Fruit fly (Drosophila melanogaster) whole organism, wandering third instar larva: ENCODE measurements around the gene CG18081.

Experiments used
- GATAd ChIP-seq: sonication (Bioruptor generic); optimal IDR thresholded peaks from 2 replicates; lab custom pipeline; 2016; ENCODE audit warnings: missing biosample characterization, missing genetic modification characterization
- Hr78 ChIP-seq: fragments of >200 bp; optimal IDR thresholded peaks from 2 replicates; lab custom pipeline; 2017; ENCODE audit warnings: missing biosample characterization, missing genetic modification characterization
- dl ChIP-seq, 2 experiments: fragments of 175-275, 200-275 bp in 1 of 2; fragments of 200-275 bp in 1 of 2; sonication (Bioruptor generic); optimal IDR thresholded peaks; lab custom pipeline; 2018; ENCODE audit warnings: mild to moderate bottlenecking in 2 of 2, missing biosample characterization in 2 of 2, missing genetic modification characterization in 2 of 2, moderate library complexity in 2 of 2; ENCODE audit not compliant: partially characterized antibody in 2 of 2, insufficient read depth in 1 of 2
- fru ChIP-seq: fragments of 200-800 bp; sonication (Bioruptor generic); optimal IDR thresholded peaks from 3 replicates; lab custom pipeline; 2016; ENCODE audit warnings: missing biosample characterization, mild to moderate bottlenecking, missing genetic modification characterization
- pan ChIP-seq: fragments of >200 bp; optimal IDR thresholded peaks from 2 replicates; lab custom pipeline; 2017

DNA sequence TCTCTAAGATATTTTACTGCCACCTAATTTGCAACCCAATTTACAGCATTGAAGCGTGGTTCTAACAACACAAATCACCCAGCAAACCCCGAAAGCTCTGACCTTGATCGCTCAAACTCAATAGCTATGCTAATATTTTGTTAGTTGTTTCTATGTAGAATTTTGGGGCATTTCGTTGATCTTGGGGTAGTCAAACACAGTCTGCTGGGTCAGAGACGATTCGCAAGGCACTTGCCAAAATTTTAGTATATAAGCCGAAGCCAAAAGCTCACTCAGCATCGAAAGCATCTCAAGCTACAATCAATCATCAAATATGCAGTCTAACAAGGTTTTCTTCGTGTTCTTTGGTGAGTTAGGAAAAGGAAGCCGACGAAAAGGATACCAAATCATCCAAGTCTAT lies 26.0 kb downstream of the CG18081 start, which contains the start of gene CG13445:
- no peak for TF ChIP-seq pan (lab: Kevin White, UChicago)
- TF ChIP-seq Hr78 (GFP tag; lab: Kevin White, UChicago): no peak
- TF ChIP-seq fru (GFP tag; lab: Kevin White, UChicago): no peak
- no peak for TF ChIP-seq GATAd (GFP tag; lab: Kevin White, UChicago)
- no peak for TF ChIP-seq dl (GFP tag; optimal IDR thresholded peaks at IDR 0.05; lab: Kevin White, UChicago; ENCODE audit: insufficient read depth in 1 of 2, partially characterized antibody in 2 of 2)
